Worm (Caenorhabditis elegans): ENCODE measurements around the gene Y62H9A.4.
A peak's percentile ranks its signal among the peaks of the same experiment; 100 is the strongest.

Y62H9A.4 gene

ce11 chrX:11872210-11872609 lies 7.7 kb upstream of the Y62H9A.4 start:
- TF ChIP-seq skn-1 (tag; optimal IDR thresholded peaks at IDR 0.05) (no peak), efl-1 (optimal IDR thresholded peaks at IDR 0.05) (no peak), efl-1 (GFP tag; optimal IDR thresholded peaks at IDR 0.05 in 1 of 2) (peak in 1 of 2 experiments; percentile 63), nhr-237 (tag; optimal IDR thresholded peaks at IDR 0.05) (no peak), tbx-2 (tag; optimal IDR thresholded peaks at IDR 0.05) (no peak)

- TF ChIP-seq nhr-90 (tag; optimal IDR thresholded peaks at IDR 0.05; ENCODE audit: poor library complexity) (no peak), fkh-8 (tag; optimal IDR thresholded peaks at IDR 0.05) (peak; percentile 25), tlp-1 (tag; optimal IDR thresholded peaks at IDR 0.05) (no peak), hlh-4 (tag; optimal IDR thresholded peaks at IDR 0.05) (peak; percentile 64), pax-3 (tag; optimal IDR thresholded peaks at IDR 0.05) (peak; percentile 25), nhr-84 (tag; optimal IDR thresholded peaks at IDR 0.05) (no peak), mab-9 (GFP tag; IDR thresholded peaks at IDR 0.05) (no peak), ama-1 (optimal IDR thresholded peaks at IDR 0.05) (no peak), F16B12.6 (tag; optimal IDR thresholded peaks at IDR 0.05) (no peak), Y116A8C.19 (tag; optimal IDR thresholded peaks at IDR 0.05; ENCODE audit: borderline replicate concordance) (no peak), nhr-71 (tag; optimal IDR thresholded peaks at IDR 0.05) (peak; percentile 53), unc-30 (tag; optimal IDR thresholded peaks at IDR 0.05) (no peak), mef-2 (tag; optimal IDR thresholded peaks at IDR 0.05) (no peak)
These were observed 4.7 kb upstream of the Y62H9A.4 start, which contains the start of gene Y62H9A.1 for ce11 chrX:11875260-11875659. Gene Y62H9A.1, plus strand, starts transcription at chrX:11875541.

- TF ChIP-seq efl-1 (optimal IDR thresholded peaks at IDR 0.05), result no peak
- peak in 1 of 2 experiments; percentile 45 for TF ChIP-seq efl-1 (GFP tag; optimal IDR thresholded peaks at IDR 0.05 in 1 of 2)
- TF ChIP-seq pax-3 (tag; optimal IDR thresholded peaks at IDR 0.05), result no peak
These were observed 1.8 kb upstream of the Y62H9A.4 start, which contains the start of gene Y62H9A.2 for ce11 chrX:11878109-11878508. Gene Y62H9A.2, minus strand, starts transcription at chrX:11878209.

ce11 chrX:11882800-11883199 lies 2.9 kb downstream of the Y62H9A.4 start, which contains the start of the genes Y62H9A.5 and ule-5:
Gene Y62H9A.5, minus strand, starts transcription at chrX:11882900.
Gene ule-5, plus strand, starts transcription at chrX:11883127.
- TF ChIP-seq nhr-84 (tag; optimal IDR thresholded peaks at IDR 0.05) (no peak), hpl-2 (GFP tag; optimal IDR thresholded peaks at IDR 0.05) (no peak), C34B4.2 (tag; optimal IDR thresholded peaks at IDR 0.05) (no peak), ets-5 (GFP tag; IDR thresholded peaks at IDR 0.05) (no peak), lir-3 (tag; optimal IDR thresholded peaks at IDR 0.05; ENCODE audit: poor library complexity) (no peak), ztf-11 (tag; optimal IDR thresholded peaks at IDR 0.05) (no peak), unc-130 (tag; optimal IDR thresholded peaks at IDR 0.05) (no peak), nhr-47 (tag; optimal IDR thresholded peaks at IDR 0.05) (no peak), grh-1 (GFP tag; IDR thresholded peaks at IDR 0.05) (no peak), elt-3 (tag; optimal IDR thresholded peaks at IDR 0.05) (no peak), elt-2 (tag; optimal IDR thresholded peaks at IDR 0.05) (no peak), tbx-2 (tag; optimal IDR thresholded peaks at IDR 0.05) (no peak), fos-1 (tag; optimal IDR thresholded peaks at IDR 0.05) (no peak), C04F5.9 (tag; optimal IDR thresholded peaks at IDR 0.05) (no peak), unc-62 (GFP tag; optimal IDR thresholded peaks at IDR 0.05) (no peak), pqm-1 (tag; optimal IDR thresholded peaks at IDR 0.05) (no peak), F16B12.6 (tag; optimal IDR thresholded peaks at IDR 0.05) (no peak)

- TF ChIP-seq unc-62 (GFP tag; optimal IDR thresholded peaks at IDR 0.05) (no peak), elt-2 (tag; optimal IDR thresholded peaks at IDR 0.05) (no peak), ceh-82 (tag; optimal IDR thresholded peaks at IDR 0.05) (no peak), lin-35 (GFP tag; optimal IDR thresholded peaks at IDR 0.05) (no peak), snu-23 (GFP tag; optimal IDR thresholded peaks at IDR 0.05) (no peak), egl-13 (tag; optimal IDR thresholded peaks at IDR 0.05) (no peak), unc-30 (tag; optimal IDR thresholded peaks at IDR 0.05) (no peak), ztf-11 (tag; optimal IDR thresholded peaks at IDR 0.05) (no peak), unc-86 (tag; optimal IDR thresholded peaks at IDR 0.05) (no peak), ets-5 (GFP tag; IDR thresholded peaks at IDR 0.05) (no peak)
These were observed 5.7 kb downstream of the Y62H9A.4 start, which contains the start of gene Y62H9A.7 for ce11 chrX:11885577-11885976. Gene Y62H9A.7, minus strand, starts transcription at chrX:11885677.

Data from whole organism, L1 larva.